Fruit fly (Drosophila melanogaster) whole organism, embryonic: ENCODE data around the gene CG17625.

Experiments
- Antp ChIP-seq: fragments of 200-800 bp; sonication (Bioruptor generic); optimal IDR thresholded peaks from 3 replicates; lab custom pipeline; 2016; ENCODE audit warnings: missing biosample characterization, missing genetic modification characterization
- Bteb2 ChIP-seq: fragments of 200-800 bp; sonication (Bioruptor generic); optimal IDR thresholded peaks from 2 replicates; lab custom pipeline; 2016; ENCODE audit warnings: missing biosample characterization, missing genetic modification characterization
- CG10431 ChIP-seq: fragments of 200-800 bp; sonication (Bioruptor generic); optimal IDR thresholded peaks from 3 replicates; lab custom pipeline; 2018; ENCODE audit warnings: missing biosample characterization, mild to moderate bottlenecking, missing genetic modification characterization
- CG11723 ChIP-seq: fragments of 200-800 bp; sonication (Bioruptor generic); optimal IDR thresholded peaks from 2 replicates; lab custom pipeline; 2017; ENCODE audit warnings: missing biosample characterization, mild to moderate bottlenecking, missing genetic modification characterization
- CG13123 ChIP-seq: fragments of 200-800 bp; sonication (Bioruptor generic); optimal IDR thresholded peaks from 2 replicates; lab custom pipeline; 2016; ENCODE audit warnings: missing biosample characterization, missing genetic modification characterization
- CG13894 ChIP-seq: fragments of 200-800 bp; sonication (Bioruptor generic); optimal IDR thresholded peaks from 3 replicates; lab custom pipeline; 2018; ENCODE audit warnings: missing biosample characterization, mild to moderate bottlenecking, missing genetic modification characterization, moderate library complexity
- CG14860 ChIP-seq: fragments of 200-800 bp; sonication (Bioruptor generic); IDR thresholded peaks from 3 replicates; pipeline ENCODE4 v1.3.6; 2022; ENCODE audit warnings: missing biosample characterization, missing genetic modification characterization; ENCODE audit not compliant: partially characterized antibody
- CG17186 ChIP-seq: fragments of 200-800 bp; sonication (Bioruptor generic); optimal IDR thresholded peaks from 3 replicates; lab custom pipeline; 2017; ENCODE audit warnings: missing biosample characterization, missing genetic modification reagents, missing genetic modification characterization
- CG17328 ChIP-seq: fragments of 200-800 bp; sonication (Bioruptor generic); IDR thresholded peaks from 2 replicates; pipeline ENCODE4 v1.3.6; 2022; ENCODE audit warnings: missing biosample characterization, missing genetic modification characterization
- CG17359 ChIP-seq: fragments of 200-800 bp; sonication (Bioruptor generic); optimal IDR thresholded peaks from 3 replicates; lab custom pipeline; 2018; ENCODE audit warnings: missing biosample characterization, mild to moderate bottlenecking, missing genetic modification characterization, moderate library complexity
- CG17912 ChIP-seq: fragments of 200-800 bp; sonication (Bioruptor generic); optimal IDR thresholded peaks from 2 replicates; lab custom pipeline; 2018; ENCODE audit warnings: missing biosample characterization, mild to moderate bottlenecking, missing genetic modification characterization
- CG3163 ChIP-seq: fragments of 200-800 bp; sonication (Bioruptor generic); optimal IDR thresholded peaks from 3 replicates; lab custom pipeline; 2016; ENCODE audit warnings: missing biosample characterization, missing genetic modification characterization
- CG32772 ChIP-seq: fragments of 200-800 bp; sonication (Bioruptor generic); IDR thresholded peaks from 2 replicates; pipeline ENCODE4 v1.3.6; 2022; ENCODE audit warnings: missing biosample characterization, missing genetic modification characterization
- CG3407 ChIP-seq: fragments of 200-800 bp; sonication (Bioruptor generic); optimal IDR thresholded peaks from 2 replicates; lab custom pipeline; 2018; ENCODE audit warnings: missing biosample characterization, mild to moderate bottlenecking, missing genetic modification characterization
- CG34224 ChIP-seq: fragments of 200-800 bp; sonication (Bioruptor generic); IDR thresholded peaks from 3 replicates; pipeline ENCODE4 v1.3.6; 2022; ENCODE audit warnings: missing biosample characterization, missing genetic modification characterization; ENCODE audit not compliant: partially characterized antibody
- CG4282 ChIP-seq: fragments of 200-800 bp; sonication (Bioruptor generic); optimal IDR thresholded peaks from 2 replicates; lab custom pipeline; 2016; ENCODE audit warnings: missing biosample characterization, missing genetic modification characterization
- CG4360 ChIP-seq: fragments of 200-800 bp; sonication (Bioruptor generic); IDR thresholded peaks from 2 replicates; pipeline ENCODE4 v1.3.6; 2022; ENCODE audit warnings: missing biosample characterization, missing genetic modification characterization
- CG7372 ChIP-seq: fragments of 200-800 bp; sonication (Bioruptor generic); IDR thresholded peaks from 2 replicates; pipeline ENCODE4 v1.3.6; 2022; ENCODE audit warnings: missing biosample characterization, missing genetic modification characterization
- CG9437 ChIP-seq: fragments of 200-800 bp; sonication (Bioruptor generic); optimal IDR thresholded peaks from 2 replicates; lab custom pipeline; 2018; ENCODE audit warnings: missing biosample characterization, mild to moderate bottlenecking, missing genetic modification characterization
- CG9932 ChIP-seq: fragments of 200-800 bp; sonication (Bioruptor generic); IDR thresholded peaks from 2 replicates; pipeline ENCODE4 v1.3.6; 2022; ENCODE audit warnings: missing biosample characterization, missing genetic modification characterization
- E2f2 ChIP-seq: fragments of 200-800 bp; sonication (Bioruptor generic); IDR thresholded peaks from 2 replicates; pipeline ENCODE4 v1.3.6; 2022; ENCODE audit warnings: missing biosample characterization, missing genetic modification characterization
- ERR ChIP-seq: fragments of 200-800 bp; sonication (Bioruptor generic); optimal IDR thresholded peaks from 2 replicates; lab custom pipeline; 2016; ENCODE audit warnings: missing biosample characterization, missing genetic modification characterization
- HmgD ChIP-seq: fragments of 200-800 bp; sonication (Bioruptor generic); optimal IDR thresholded peaks from 3 replicates; lab custom pipeline; 2016; ENCODE audit warnings: missing biosample characterization, missing genetic modification characterization
- Hr78 ChIP-seq, 2 experiments: fragments of 200-800 bp in 1 of 2; fragments of >200 bp in 1 of 2; sonication (Bioruptor generic) in 1 of 2; optimal IDR thresholded peaks; 2 replicates each; lab custom pipeline; 2017 to 2019; ENCODE audit warnings: missing biosample characterization in 2 of 2, missing genetic modification characterization in 2 of 2, mild to moderate bottlenecking in 1 of 2, moderate library complexity in 1 of 2
- Kr ChIP-seq: fragments of 200-800 bp; sonication (Bioruptor generic); optimal IDR thresholded peaks from 2 replicates; lab custom pipeline; 2017; ENCODE audit warnings: missing biosample characterization, mild to moderate bottlenecking, missing genetic modification characterization
- MTF-1 ChIP-seq: fragments of 200-800 bp; sonication (Bioruptor generic); optimal IDR thresholded peaks from 2 replicates; lab custom pipeline; 2018; ENCODE audit warnings: missing biosample characterization, mild to moderate bottlenecking, missing genetic modification characterization, borderline replicate concordance
- ase ChIP-seq: fragments of 200-800 bp; sonication (Bioruptor generic); IDR thresholded peaks from 3 replicates; pipeline ENCODE4 v1.3.6; 2022; ENCODE audit warnings: missing biosample characterization, missing genetic modification characterization
- bigmax ChIP-seq: fragments of 200-800 bp; sonication (Bioruptor generic); optimal IDR thresholded peaks from 2 replicates; lab custom pipeline; 2018; ENCODE audit warnings: missing biosample characterization, mild to moderate bottlenecking, missing genetic modification characterization
- caup ChIP-seq: fragments of 200-800 bp; sonication (Bioruptor generic); optimal IDR thresholded peaks from 3 replicates; lab custom pipeline; 2017; ENCODE audit warnings: missing biosample characterization, mild to moderate bottlenecking, missing genetic modification characterization, moderate library complexity; ENCODE audit not compliant: severe bottlenecking
- crc ChIP-seq: fragments of 200-800 bp; sonication (Bioruptor generic); optimal IDR thresholded peaks from 2 replicates; lab custom pipeline; 2016; ENCODE audit warnings: missing biosample characterization, missing genetic modification characterization
- cwo ChIP-seq: fragments of 200-800 bp; sonication (Bioruptor generic); optimal IDR thresholded peaks from 3 replicates; lab custom pipeline; 2017; ENCODE audit warnings: missing biosample characterization, missing genetic modification characterization, mild to moderate bottlenecking, moderate library complexity, missing genetic modification reagents
- dati ChIP-seq: fragments of 200-800 bp; sonication (Bioruptor generic); IDR thresholded peaks from 2 replicates; pipeline ENCODE4 v1.3.6; 2022; ENCODE audit warnings: missing biosample characterization, missing genetic modification characterization
- en ChIP-seq: fragments of 200-800 bp; sonication (Bioruptor generic); optimal IDR thresholded peaks from 2 replicates; lab custom pipeline; 2016; ENCODE audit warnings: missing biosample characterization, missing genetic modification characterization
- eve ChIP-seq, 2 experiments: fragments of >200 bp; optimal IDR thresholded peaks; 2 replicates each; lab custom pipeline; 2017; ENCODE audit warnings: missing biosample characterization in 2 of 2, missing genetic modification characterization in 2 of 2
- gem ChIP-seq: fragments of 200-800 bp; sonication (Bioruptor generic); optimal IDR thresholded peaks from 2 replicates; lab custom pipeline; 2019; ENCODE audit warnings: missing biosample characterization, mild to moderate bottlenecking, missing genetic modification characterization, moderate library complexity
- gsb-n ChIP-seq: fragments of 200-800 bp; sonication (Bioruptor generic); optimal IDR thresholded peaks from 3 replicates; lab custom pipeline; 2018; ENCODE audit warnings: missing biosample characterization, mild to moderate bottlenecking, missing genetic modification characterization
- jing ChIP-seq: fragments of 200-800 bp; sonication (Bioruptor generic); optimal IDR thresholded peaks from 2 replicates; lab custom pipeline; 2018; ENCODE audit warnings: missing biosample characterization, mild to moderate bottlenecking, missing genetic modification characterization
- kah ChIP-seq: fragments of 200-800 bp; sonication (Bioruptor generic); optimal IDR thresholded peaks from 2 replicates; lab custom pipeline; 2018; ENCODE audit warnings: missing biosample characterization, mild to moderate bottlenecking, missing genetic modification characterization
- lilli ChIP-seq: fragments of 200-800 bp; sonication (Bioruptor generic); optimal IDR thresholded peaks from 3 replicates; lab custom pipeline; 2016; ENCODE audit warnings: missing biosample characterization, missing genetic modification characterization
- lola ChIP-seq, 3 experiments: fragments of >200 bp in 2 of 3; fragments of 200-800 bp in 1 of 3; sonication (Bioruptor generic) in 1 of 3; optimal IDR thresholded peaks; 2 replicates each; lab custom pipeline; 2017 to 2019; ENCODE audit warnings: missing biosample characterization in 3 of 3, missing genetic modification characterization in 3 of 3, mild to moderate bottlenecking in 1 of 3, moderate library complexity in 1 of 3
- lov ChIP-seq, 2 experiments: fragments of 200-800 bp in 1 of 2; fragments of >200 bp in 1 of 2; sonication (Bioruptor generic) in 1 of 2; IDR thresholded peaks in 1 of 2; optimal IDR thresholded peaks in 1 of 2; 2 replicates in 1 of 2; 3 replicates in 1 of 2; pipeline versions ENCODE4 v1.3.6 to Lab custom; 2017 to 2022; ENCODE audit warnings: missing biosample characterization in 1 of 2, missing genetic modification characterization in 1 of 2
- peb ChIP-seq: fragments of 200-800 bp; sonication (Bioruptor generic); IDR thresholded peaks from 2 replicates; pipeline ENCODE4 v1.3.6; 2022; ENCODE audit warnings: missing biosample characterization, missing genetic modification characterization
- pfk ChIP-seq: fragments of 200-800 bp; sonication (Bioruptor generic); optimal IDR thresholded peaks from 2 replicates; lab custom pipeline; 2018; ENCODE audit warnings: missing biosample characterization, mild to moderate bottlenecking, missing genetic modification characterization, moderate library complexity
- slp2 ChIP-seq: fragments of 200-800 bp; sonication (Bioruptor generic); optimal IDR thresholded peaks from 2 replicates; lab custom pipeline; 2016; ENCODE audit warnings: missing biosample characterization, missing genetic modification characterization
- tna ChIP-seq: fragments of 200-800 bp; sonication (Bioruptor generic); IDR thresholded peaks from 2 replicates; pipeline ENCODE4 v1.3.6; 2022; ENCODE audit warnings: missing biosample characterization, missing genetic modification characterization; ENCODE audit not compliant: partially characterized antibody
- trem ChIP-seq: fragments of 200-800 bp; optimal IDR thresholded peaks from 3 replicates; lab custom pipeline; 2019; ENCODE audit warnings: missing biosample characterization, mild to moderate bottlenecking, missing genetic modification characterization, moderate library complexity
- vvl ChIP-seq: fragments of 200-800 bp; sonication (Bioruptor generic); IDR thresholded peaks from 2 replicates; pipeline ENCODE4 v1.3.6; 2022; ENCODE audit warnings: missing biosample characterization, missing genetic modification characterization
- yki ChIP-seq: fragments of >200 bp; optimal IDR thresholded peaks from 3 replicates; lab custom pipeline; 2018
- z ChIP-seq: fragments of 200-800 bp; sonication (Bioruptor generic); IDR thresholded peaks from 3 replicates; pipeline ENCODE4 v1.3.6; 2022; ENCODE audit warnings: missing biosample characterization, missing genetic modification characterization

The CG17625 gene

dm6 chr3R:22686336-22686874 is at the start of gene CG17625, which contains the start of gene Gclm (continued):
- TF ChIP-seq ase (GFP tag; lab: Robert Waterston, UW) (peak; percentile 33; the same call in 1 of the 3 replicates), CG4282 (GFP tag; lab: Kevin White, UChicago) (no peak), CG14860 (GFP tag; lab: Robert Waterston, UW) (peak; percentile 73; the same call in 2 of the 3 replicates), yki (lab: Kevin White, UChicago) (no peak), pfk (GFP tag; lab: Kevin White, UChicago) (no peak), Kr (GFP tag; lab: Kevin White, UChicago) (no peak), crc (GFP tag; lab: Kevin White, UChicago) (no peak), CG13894 (tag; lab: Kevin White, UChicago) (peak; percentile 65), jing (GFP tag; lab: Kevin White, UChicago) (no peak), eve (GFP tag; optimal IDR thresholded peaks at IDR 0.05; lab: Kevin White, UChicago) (no peak), Hr78 (GFP tag; optimal IDR thresholded peaks at IDR 0.05; lab: Kevin White, UChicago) (no peak), lilli (GFP tag; lab: Kevin White, UChicago) (peak; percentile 57), CG17328 (GFP tag; lab: Robert Waterston, UW) (no peak), trem (tag; lab: Kevin White, UChicago) (peak; percentile 58), Bteb2 (GFP tag; lab: Kevin White, UChicago) (no peak), tna (GFP tag; lab: Robert Waterston, UW) (peak; percentile 38), slp2 (GFP tag; lab: Kevin White, UChicago) (no peak), CG4360 (GFP tag; lab: Robert Waterston, UW) (0 out of 2 replicates have a peak, but pooled peaks have one; percentile 5), CG9437 (GFP tag; lab: Kevin White, UChicago) (peak; percentile 23), CG3163 (GFP tag; lab: Kevin White, UChicago) (no peak), E2f2 (GFP tag; lab: Robert Waterston, UW) (peak; percentile 79), gem (tag; lab: Kevin White, UChicago) (no peak), gsb-n (peak; percentile 42), CG17186 (GFP tag; lab: Kevin White, UChicago) (peak; percentile 34), CG34224 (GFP tag; lab: Robert Waterston, UW) (peak; percentile 75), CG10431 (GFP tag; lab: Kevin White, UChicago) (no peak), CG17912 (GFP tag; lab: Kevin White, UChicago) (no peak), Antp (GFP tag; lab: Kevin White, UChicago) (peak; percentile 47), dati (GFP tag; lab: Robert Waterston, UW) (no peak), HmgD (peak; percentile 25), CG9932 (GFP tag; lab: Robert Waterston, UW) (peak; percentile 85), z (no peak), bigmax (GFP tag; lab: Kevin White, UChicago) (no peak), caup (peak; percentile 60), CG7372 (GFP tag; lab: Robert Waterston, UW) (peak; percentile 27; the same call in 1 of the 2 replicates), MTF-1 (GFP tag; lab: Kevin White, UChicago) (peak; percentile 7), vvl (peak; percentile 82), CG11723 (GFP tag; lab: Kevin White, UChicago) (no peak), en (no peak), peb (peak; percentile 36; the same call in 1 of the 2 replicates), lov (optimal IDR thresholded peaks at IDR 0.05; lab: Kevin White, UChicago) (no peak), lov (GFP tag; IDR thresholded peaks at IDR 0.05; lab: Robert Waterston, UW) (no peak), CG3407 (no peak), CG13123 (no peak), cwo (GFP tag; lab: Kevin White, UChicago) (peak; percentile 38), ERR (GFP tag; lab: Kevin White, UChicago) (peak; percentile 42), CG32772 (no peak), CG17359 (peak; percentile 54), kah (GFP tag; lab: Kevin White, UChicago) (peak; percentile 57), lola (GFP tag; optimal IDR thresholded peaks at IDR 0.05; lab: Kevin White, UChicago) (peak in 1 of 3 experiments; percentile 46)
